Worm (Caenorhabditis elegans) whole organism, L2 larva: ENCODE measurements around the gene F31B9.4.

Source experiments
- C34F6.9 ChIP-seq: fragments of 150-350 bp; optimal IDR thresholded peaks from 2 replicates; lab custom pipeline; 2014; ENCODE audit warnings: missing biosample characterization, missing genetic modification characterization
- F13H6.1 ChIP-seq: sonication (generic microtip); optimal IDR thresholded peaks from 2 replicates; lab custom pipeline; 2016; ENCODE audit warnings: missing genetic modification characterization, missing compliant biosample characterization
- R02D3.7 ChIP-seq: fragments of 150-350 bp; optimal IDR thresholded peaks from 2 replicates; lab custom pipeline; 2014; ENCODE audit warnings: missing biosample characterization, missing genetic modification characterization
- Y55F3AM.14 ChIP-seq: fragments of 200-800 bp; sonication (Bioruptor generic); optimal IDR thresholded peaks from 2 replicates; lab custom pipeline; 2018; ENCODE audit warnings: mild to moderate bottlenecking, missing genetic modification characterization, missing compliant biosample characterization
- alr-1 ChIP-seq: fragments of 150-350 bp; optimal IDR thresholded peaks from 2 replicates; lab custom pipeline; 2014; ENCODE audit warnings: missing biosample characterization, missing genetic modification characterization
- aly-2 ChIP-seq: fragments of 150-350 bp; optimal IDR thresholded peaks from 2 replicates; lab custom pipeline; 2014; ENCODE audit warnings: missing biosample characterization, missing genetic modification characterization
- ama-1 ChIP-seq: fragments of 150-350 bp; optimal IDR thresholded peaks from 2 replicates; lab custom pipeline; 2018; ENCODE audit warnings: inconsistent platforms
- blmp-1 ChIP-seq: sonication (generic microtip); optimal IDR thresholded peaks from 2 replicates; lab custom pipeline; 2017; ENCODE audit warnings: missing genetic modification characterization, mild to moderate bottlenecking, missing compliant biosample characterization, antibody characterized with exemption, moderate library complexity; ENCODE audit not compliant: insufficient read depth
- ceh-16 ChIP-seq: fragments of 150-350 bp; optimal IDR thresholded peaks from 2 replicates; lab custom pipeline; 2014; ENCODE audit warnings: missing biosample characterization, missing genetic modification characterization
- ceh-82 ChIP-seq: fragments of 150-350 bp; optimal IDR thresholded peaks from 2 replicates; lab custom pipeline; 2014; ENCODE audit warnings: missing biosample characterization, missing genetic modification characterization
- crh-2 ChIP-seq: sonication (generic microtip); optimal IDR thresholded peaks from 2 replicates; lab custom pipeline; 2017; ENCODE audit warnings: missing biosample characterization, missing genetic modification characterization
- dmd-4 ChIP-seq: sonication (generic microtip); optimal IDR thresholded peaks from 2 replicates; lab custom pipeline; 2017; ENCODE audit warnings: missing biosample characterization, missing genetic modification characterization
- egl-27 ChIP-seq: sonication (generic microtip); optimal IDR thresholded peaks from 3 replicates; lab custom pipeline; 2017; ENCODE audit warnings: missing biosample characterization, missing genetic modification reagents, missing genetic modification characterization
- elt-1 ChIP-seq: fragments of 150-350 bp; optimal IDR thresholded peaks from 2 replicates; lab custom pipeline; 2014; ENCODE audit warnings: missing biosample characterization, missing genetic modification characterization
- elt-3 ChIP-seq: sonication (generic microtip); optimal IDR thresholded peaks from 2 replicates; lab custom pipeline; 2017; ENCODE audit warnings: missing biosample characterization, missing genetic modification characterization
- fos-1 ChIP-seq: fragments of 150-350 bp; optimal IDR thresholded peaks from 2 replicates; lab custom pipeline; 2014; ENCODE audit warnings: missing biosample characterization, missing genetic modification characterization
- gmeb-1 ChIP-seq: fragments of 150-350 bp; optimal IDR thresholded peaks from 2 replicates; lab custom pipeline; 2014; ENCODE audit warnings: missing biosample characterization, missing genetic modification characterization
- lin-11 ChIP-seq: fragments of 150-350 bp; sonication (generic microtip); optimal IDR thresholded peaks from 2 replicates; lab custom pipeline; 2014; ENCODE audit warnings: missing biosample characterization, missing genetic modification characterization, inconsistent platforms, mixed read lengths
- lin-13 ChIP-seq: fragments of 150-350 bp; optimal IDR thresholded peaks from 2 replicates; lab custom pipeline; 2014; ENCODE audit warnings: missing biosample characterization, missing genetic modification reagents, missing genetic modification characterization
- lin-39 ChIP-seq: fragments of 150-350 bp; optimal IDR thresholded peaks from 2 replicates; lab custom pipeline; 2014; ENCODE audit warnings: missing biosample characterization, missing genetic modification reagents, missing genetic modification characterization
- lsy-2 ChIP-seq, 2 experiments: fragments of 150-350 bp in 1 of 2; sonication (generic microtip) in 1 of 2; optimal IDR thresholded peaks; 2 replicates each; lab custom pipeline; 2014 to 2017; ENCODE audit warnings: missing biosample characterization in 2 of 2, missing genetic modification characterization in 2 of 2
- mbf-1 ChIP-seq: sonication (generic microtip); optimal IDR thresholded peaks from 2 replicates; lab custom pipeline; 2017; ENCODE audit warnings: missing biosample characterization, missing genetic modification characterization
- mdl-1 ChIP-seq, 2 experiments: fragments of 150-350 bp in 1 of 2; sonication (generic microtip) in 1 of 2; optimal IDR thresholded peaks; 2 replicates each; lab custom pipeline; 2017; ENCODE audit warnings: missing biosample characterization in 2 of 2, missing genetic modification characterization in 2 of 2
- nhr-10 ChIP-seq: sonication (generic microtip); optimal IDR thresholded peaks from 2 replicates; lab custom pipeline; 2017; ENCODE audit warnings: missing biosample characterization, missing genetic modification characterization
- nhr-11 ChIP-seq: fragments of 150-350 bp; optimal IDR thresholded peaks from 2 replicates; lab custom pipeline; 2014; ENCODE audit warnings: missing biosample characterization, missing genetic modification characterization
- nhr-12 ChIP-seq: fragments of 150-350 bp; optimal IDR thresholded peaks from 2 replicates; lab custom pipeline; 2014; ENCODE audit warnings: missing biosample characterization, missing genetic modification characterization
- nhr-129 ChIP-seq: fragments of 150-350 bp; optimal IDR thresholded peaks from 2 replicates; lab custom pipeline; 2014; ENCODE audit warnings: missing biosample characterization, missing genetic modification characterization
- nhr-21 ChIP-seq: fragments of 150-350 bp; optimal IDR thresholded peaks from 2 replicates; lab custom pipeline; 2014; ENCODE audit warnings: missing biosample characterization, missing genetic modification characterization
- nhr-23 ChIP-seq: fragments of 150-350 bp; optimal IDR thresholded peaks from 2 replicates; lab custom pipeline; 2014; ENCODE audit warnings: missing biosample characterization, missing genetic modification reagents, missing genetic modification characterization
- nhr-237 ChIP-seq: fragments of 150-350 bp; optimal IDR thresholded peaks from 2 replicates; lab custom pipeline; 2014; ENCODE audit warnings: missing biosample characterization, missing genetic modification characterization
- nhr-25 ChIP-seq: fragments of 150-350 bp; sonication (generic microtip); optimal IDR thresholded peaks from 3 replicates; lab custom pipeline; 2014; ENCODE audit warnings: missing biosample characterization, missing genetic modification characterization
- nhr-6 ChIP-seq: fragments of 150-350 bp; optimal IDR thresholded peaks from 2 replicates; lab custom pipeline; 2014; ENCODE audit warnings: missing biosample characterization, missing genetic modification characterization
- nhr-77 ChIP-seq: fragments of 150-350 bp; optimal IDR thresholded peaks from 2 replicates; lab custom pipeline; 2014; ENCODE audit warnings: missing biosample characterization, missing genetic modification characterization
- peb-1 ChIP-seq: fragments of 150-350 bp; optimal IDR thresholded peaks from 2 replicates; lab custom pipeline; 2014; ENCODE audit warnings: missing biosample characterization, missing genetic modification characterization
- sem-4 ChIP-seq: fragments of 150-350 bp; optimal IDR thresholded peaks from 2 replicates; lab custom pipeline; 2014; ENCODE audit warnings: missing biosample characterization, missing genetic modification reagents, missing genetic modification characterization
- skn-1 ChIP-seq: sonication (generic microtip); optimal IDR thresholded peaks from 2 replicates; lab custom pipeline; 2017; ENCODE audit warnings: missing biosample characterization, missing genetic modification characterization
- sma-3 ChIP-seq: sonication (generic microtip); optimal IDR thresholded peaks from 2 replicates; lab custom pipeline; 2016; ENCODE audit warnings: missing genetic modification reagents, missing genetic modification characterization, missing compliant biosample characterization
- sma-9 ChIP-seq, 2 experiments: fragments of 150-350 bp in 1 of 2; sonication (generic microtip) in 1 of 2; optimal IDR thresholded peaks; 2 replicates each; lab custom pipeline; 2014 to 2016; ENCODE audit warnings: missing genetic modification characterization in 2 of 2, mild to moderate bottlenecking in 1 of 2, missing biosample characterization in 1 of 2, missing compliant biosample characterization in 1 of 2, missing genetic modification reagents in 1 of 2, moderate library complexity in 1 of 2
- snpc-4 ChIP-seq: fragments of 150-350 bp; optimal IDR thresholded peaks from 2 replicates; lab custom pipeline; 2014; ENCODE audit warnings: missing biosample characterization, missing genetic modification characterization
- unc-39 ChIP-seq: fragments of 150-350 bp; optimal IDR thresholded peaks from 2 replicates; lab custom pipeline; 2014; ENCODE audit warnings: missing biosample characterization, missing genetic modification characterization
- unc-55 ChIP-seq: fragments of 150-350 bp; sonication (generic microtip); optimal IDR thresholded peaks from 3 replicates; lab custom pipeline; 2014; ENCODE audit warnings: missing biosample characterization, missing genetic modification reagents, missing genetic modification characterization
- unc-62 ChIP-seq: fragments of 150-350 bp; optimal IDR thresholded peaks from 2 replicates; lab custom pipeline; 2014; ENCODE audit warnings: missing biosample characterization, missing genetic modification reagents, missing genetic modification characterization
- zag-1 ChIP-seq: fragments of 150-350 bp; optimal IDR thresholded peaks from 2 replicates; lab custom pipeline; 2014; ENCODE audit warnings: missing biosample characterization, missing genetic modification characterization
- ztf-1 ChIP-seq: fragments of 200-800 bp; sonication (Bioruptor generic); conservative IDR thresholded peaks from 2 replicates; pipeline ENCODE4 v1.3.6; 2022; ENCODE audit warnings: missing genetic modification characterization, missing compliant biosample characterization
- ztf-11 ChIP-seq: sonication (generic microtip); optimal IDR thresholded peaks from 2 replicates; lab custom pipeline; 2017; ENCODE audit warnings: missing biosample characterization, missing genetic modification characterization
- ztf-4 ChIP-seq: fragments of 150-350 bp; optimal IDR thresholded peaks from 2 replicates; lab custom pipeline; 2014; ENCODE audit warnings: missing biosample characterization, missing genetic modification characterization

Gene F31B9.4

ce11 chrX:15876936-15877335, 40.0 kb downstream of the F31B9.4 start:
- TF ChIP-seq ama-1 (lab: Kevin White, UChicago) (no peak), unc-55 (peak; percentile 23)

DNA sequence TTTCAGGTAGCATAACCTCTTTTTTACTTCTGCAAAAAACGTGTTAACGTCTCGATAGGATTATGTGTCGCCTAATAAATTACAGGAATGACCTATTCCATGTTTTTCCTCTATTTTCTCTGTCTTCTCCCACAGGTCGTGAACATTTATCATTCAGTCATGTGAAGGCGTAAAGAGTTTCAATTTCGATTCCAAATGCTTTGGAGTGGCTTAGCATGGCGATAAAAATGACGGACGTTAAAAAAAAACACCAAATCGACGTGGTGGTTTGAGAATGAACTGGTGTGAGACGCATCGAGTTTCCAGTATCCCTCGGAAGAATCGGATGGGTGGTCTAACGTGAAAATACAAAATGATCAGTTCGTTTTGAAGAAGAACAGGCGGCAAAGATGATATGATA, 47.3 kb downstream of the F31B9.4 start:
- TF ChIP-seq unc-55 (peak; percentile 50), lin-11 (tag; lab: Kevin White, UChicago) (no peak)

DNA sequence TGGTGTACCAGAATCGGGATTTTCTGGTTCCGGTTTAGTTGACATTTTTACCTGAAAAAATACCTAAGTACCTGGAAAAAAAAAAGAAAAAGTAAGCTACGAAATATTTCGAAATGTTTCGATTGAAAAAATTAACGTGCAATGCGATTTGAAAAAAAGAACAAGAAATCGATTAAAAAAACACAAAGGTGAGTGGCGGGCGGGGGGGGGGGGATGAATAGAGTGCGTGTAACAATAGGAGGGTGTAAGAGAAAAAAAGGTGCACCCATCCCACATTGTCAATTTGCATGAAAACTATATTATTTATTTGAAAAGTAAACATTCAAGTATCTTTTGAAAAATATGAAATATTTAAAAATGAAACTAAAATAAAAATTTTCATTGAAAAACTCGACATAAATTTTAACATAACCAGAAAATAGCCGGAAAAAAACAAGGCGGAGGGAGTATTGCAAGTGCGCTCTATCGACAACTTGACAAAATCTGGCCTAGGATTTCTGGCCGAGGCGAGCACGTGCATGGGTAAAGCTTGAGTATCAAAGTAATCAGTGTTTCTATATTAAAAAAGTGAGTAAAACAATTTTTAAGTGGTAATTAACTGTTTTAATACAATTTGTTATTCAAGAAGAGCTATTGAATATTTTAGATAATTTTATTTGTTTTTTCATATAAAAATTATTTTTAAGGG, 50.9 kb downstream of the F31B9.4 start, which contains the start of the genes csb-1 and F53H4.4:
Gene csb-1, minus strand, starts transcription at position 51 of the 688 bp plus-strand sequence.
Gene F53H4.4, plus strand, starts transcription at position 520 of the 688 bp plus-strand sequence.
- TF ChIP-seq lsy-2 (tag; optimal IDR thresholded peaks at IDR 0.05; lab: Kevin White, UChicago), result peak; percentile 50 to 89
- no peak for TF ChIP-seq ceh-16 (tag; lab: Kevin White, UChicago)
- TF ChIP-seq lin-13, result peak; percentile 68
- TF ChIP-seq nhr-23, result no peak
- no peak for TF ChIP-seq ceh-82 (tag; lab: Kevin White, UChicago)
- no peak for TF ChIP-seq blmp-1 (tag; lab: Kevin White, UChicago)
- no peak for TF ChIP-seq nhr-6 (tag; lab: Kevin White, UChicago)
- TF ChIP-seq skn-1 (tag; lab: Kevin White, UChicago), result peak; percentile 51
- TF ChIP-seq sma-9 (GFP tag; optimal IDR thresholded peaks at IDR 0.05; lab: Kevin White, UChicago), result peak; percentile 79
- TF ChIP-seq sma-9 (tag; optimal IDR thresholded peaks at IDR 0.05; lab: Kevin White, UChicago), result no peak
- TF ChIP-seq ama-1 (lab: Kevin White, UChicago), result no peak
- TF ChIP-seq lin-39 (tag; lab: Kevin White, UChicago), result no peak
- TF ChIP-seq peb-1 (tag; lab: Kevin White, UChicago), result no peak
- no peak for TF ChIP-seq nhr-12
- no peak for TF ChIP-seq Y55F3AM.14 (GFP tag; lab: Kevin White, UChicago)
- no peak for TF ChIP-seq R02D3.7 (tag; lab: Kevin White, UChicago)
- TF ChIP-seq crh-2 (tag; lab: Kevin White, UChicago), result peak; percentile 67
- TF ChIP-seq egl-27 (tag; lab: Kevin White, UChicago), result no peak
- peak; percentile 29 for TF ChIP-seq nhr-21 (tag; lab: Kevin White, UChicago)
- no peak for TF ChIP-seq ztf-11 (tag; lab: Kevin White, UChicago)
- peak; percentile 14 for TF ChIP-seq snpc-4
- TF ChIP-seq nhr-25 (tag; lab: Kevin White, UChicago), result no peak
- no peak for TF ChIP-seq ztf-1
- peak; percentile 53 for TF ChIP-seq F13H6.1
- TF ChIP-seq gmeb-1 (tag; lab: Kevin White, UChicago), result peak; percentile 58
- peak; percentile 72 for TF ChIP-seq sma-3 (GFP tag; lab: Kevin White, UChicago)
- peak; percentile 77 for TF ChIP-seq sem-4
- TF ChIP-seq ztf-4, result no peak
- no peak for TF ChIP-seq nhr-77 (tag; lab: Kevin White, UChicago)
- TF ChIP-seq mbf-1, result no peak
- no peak for TF ChIP-seq nhr-11
- no peak for TF ChIP-seq elt-3 (tag; lab: Kevin White, UChicago)
- TF ChIP-seq nhr-237 (tag; lab: Kevin White, UChicago), result no peak
- peak; percentile 78 for TF ChIP-seq C34F6.9 (tag; lab: Kevin White, UChicago)
- no peak for TF ChIP-seq unc-39 (tag; lab: Kevin White, UChicago)
- peak; percentile 76 for TF ChIP-seq nhr-129 (tag; lab: Kevin White, UChicago)
- TF ChIP-seq elt-1 (tag; lab: Kevin White, UChicago), result no peak
- no peak for TF ChIP-seq zag-1 (tag; lab: Kevin White, UChicago)
- TF ChIP-seq unc-62 (GFP tag; lab: Kevin White, UChicago), result no peak
- TF ChIP-seq unc-55, result peak; percentile 89
- TF ChIP-seq lin-11 (tag; lab: Kevin White, UChicago), result peak; percentile 49
- peak; percentile 73 for TF ChIP-seq fos-1
- TF ChIP-seq dmd-4 (tag; lab: Kevin White, UChicago), result no peak
- no peak for TF ChIP-seq nhr-10
- TF ChIP-seq aly-2 (tag; lab: Kevin White, UChicago), result no peak
- TF ChIP-seq mdl-1 (tag; optimal IDR thresholded peaks at IDR 0.05; lab: Kevin White, UChicago), result peak; percentile 72 to 96
- TF ChIP-seq alr-1 (tag; lab: Kevin White, UChicago), result no peak
